Worm (Caenorhabditis elegans) whole organism, L4 larva: ENCODE results near the gene R11D1.13.

Experiments used
- F10B5.3 ChIP-seq: sonication (generic microtip); optimal IDR thresholded peaks from 2 replicates; lab custom pipeline; 2016; ENCODE audit warnings: mild to moderate bottlenecking, missing genetic modification characterization, missing compliant biosample characterization
- F49E8.2 ChIP-seq: sonication (generic microtip); optimal IDR thresholded peaks from 2 replicates; lab custom pipeline; 2016; ENCODE audit warnings: missing compliant biosample characterization, mild to moderate bottlenecking, missing genetic modification characterization, borderline replicate concordance
- R02D3.7 ChIP-seq: fragments of 150-350 bp; sonication (generic microtip); optimal IDR thresholded peaks from 3 replicates; lab custom pipeline; 2014; ENCODE audit warnings: missing biosample characterization, missing genetic modification characterization
- T20F7.1 ChIP-seq: fragments of 200-800 bp; sonication (Bioruptor generic); optimal IDR thresholded peaks from 2 replicates; lab custom pipeline; 2018; ENCODE audit warnings: mild to moderate bottlenecking, missing genetic modification characterization, missing compliant biosample characterization
- T26A8.4 ChIP-seq: fragments of 200-800 bp; sonication (Bioruptor generic); IDR thresholded peaks from 2 replicates; pipeline ENCODE4 v1.3.6; 2022; ENCODE audit warnings: missing genetic modification characterization, missing compliant biosample characterization
- Y75B8A.6 ChIP-seq: fragments of 200-800 bp; sonication (Bioruptor generic); IDR thresholded peaks from 2 replicates; pipeline ENCODE4 v1.3.6; 2022; ENCODE audit warnings: missing genetic modification reagents, missing genetic modification characterization, missing compliant biosample characterization
- aly-2 ChIP-seq: sonication (generic microtip); optimal IDR thresholded peaks from 2 replicates; lab custom pipeline; 2018; ENCODE audit warnings: missing biosample characterization, missing genetic modification characterization
- ama-1 ChIP-seq: fragments of 150-350 bp; optimal IDR thresholded peaks from 2 replicates; lab custom pipeline; 2014; ENCODE audit warnings: inconsistent platforms, mixed read lengths
- attf-4 ChIP-seq: sonication (generic microtip); optimal IDR thresholded peaks from 3 replicates; lab custom pipeline; 2017; ENCODE audit warnings: missing biosample characterization, missing genetic modification characterization
- ceh-28 ChIP-seq: fragments of 150-350 bp; optimal IDR thresholded peaks from 2 replicates; lab custom pipeline; 2014; ENCODE audit warnings: missing biosample characterization, missing genetic modification reagents, missing genetic modification characterization
- ceh-32 ChIP-seq: sonication (generic microtip); optimal IDR thresholded peaks from 2 replicates; lab custom pipeline; 2016; ENCODE audit warnings: mild to moderate bottlenecking, missing genetic modification characterization, missing compliant biosample characterization; ENCODE audit not compliant: poor library complexity
- ceh-82 ChIP-seq: sonication (generic microtip); optimal IDR thresholded peaks from 2 replicates; lab custom pipeline; 2017; ENCODE audit warnings: missing biosample characterization, missing genetic modification characterization
- daf-19 ChIP-seq: fragments of 200-800 bp; sonication (Bioruptor generic); conservative IDR thresholded peaks from 2 replicates; pipeline ENCODE4 v1.3.6; 2022; ENCODE audit warnings: missing genetic modification characterization, missing compliant biosample characterization
- daf-8 ChIP-seq: fragments of 200-800 bp; sonication (Bioruptor generic); IDR thresholded peaks from 2 replicates; pipeline ENCODE4 v1.3.6; 2022; ENCODE audit warnings: missing genetic modification characterization, missing compliant biosample characterization
- dve-1 ChIP-seq: sonication (generic microtip); optimal IDR thresholded peaks from 2 replicates; lab custom pipeline; 2017; ENCODE audit warnings: antibody characterized with exemption, mild to moderate bottlenecking, missing genetic modification characterization, missing compliant biosample characterization; ENCODE audit not compliant: insufficient read depth
- egl-43 ChIP-seq: fragments of 200-800 bp; sonication (Bioruptor generic); IDR thresholded peaks from 2 replicates; pipeline ENCODE4 v1.3.6; 2022; ENCODE audit warnings: missing genetic modification reagents, missing genetic modification characterization, missing compliant biosample characterization
- fkh-10 ChIP-seq: fragments of 150-350 bp; optimal IDR thresholded peaks from 2 replicates; lab custom pipeline; 2014; ENCODE audit warnings: missing biosample characterization, missing genetic modification reagents, missing genetic modification characterization
- fos-1 ChIP-seq: fragments of 150-350 bp; optimal IDR thresholded peaks from 2 replicates; lab custom pipeline; 2014; ENCODE audit warnings: missing biosample characterization, missing genetic modification characterization
- hlh-11 ChIP-seq: fragments of 200-800 bp; sonication (Bioruptor generic); optimal IDR thresholded peaks from 2 replicates; lab custom pipeline; 2018; ENCODE audit warnings: mild to moderate bottlenecking, missing genetic modification characterization, missing compliant biosample characterization
- hmg-1.1 ChIP-seq: fragments of 200-800 bp; sonication (Bioruptor generic); IDR thresholded peaks from 2 replicates; pipeline ENCODE4 v1.3.6; 2022; ENCODE audit warnings: missing genetic modification reagents, missing genetic modification characterization, missing compliant biosample characterization
- jun-1 ChIP-seq: fragments of 150-350 bp; optimal IDR thresholded peaks from 2 replicates; lab custom pipeline; 2014; ENCODE audit warnings: missing biosample characterization, missing genetic modification reagents, missing genetic modification characterization
- lin-1 ChIP-seq: fragments of 200-800 bp; sonication (Bioruptor generic); IDR thresholded peaks from 2 replicates; pipeline ENCODE4 v1.3.6; 2022; ENCODE audit warnings: missing genetic modification reagents, missing genetic modification characterization, missing compliant biosample characterization
- lin-13 ChIP-seq: fragments of 150-350 bp; optimal IDR thresholded peaks from 2 replicates; lab custom pipeline; 2014; ENCODE audit warnings: missing biosample characterization, missing genetic modification reagents, missing genetic modification characterization
- lin-39 ChIP-seq: fragments of 150-350 bp; optimal IDR thresholded peaks from 2 replicates; lab custom pipeline; 2014; ENCODE audit warnings: missing biosample characterization, missing genetic modification reagents, missing genetic modification characterization
- lir-3 ChIP-seq: sonication (generic microtip); optimal IDR thresholded peaks from 2 replicates; lab custom pipeline; 2016; ENCODE audit warnings: mild to moderate bottlenecking, missing genetic modification characterization, missing compliant biosample characterization
- lsy-2 ChIP-seq, 2 experiments: fragments of 150-350 bp in 1 of 2; sonication (generic microtip) in 1 of 2; optimal IDR thresholded peaks; 2 replicates each; lab custom pipeline; 2014 to 2017; ENCODE audit warnings: missing biosample characterization in 2 of 2, missing genetic modification characterization in 2 of 2
- madf-9 ChIP-seq: fragments of 200-800 bp; sonication (Bioruptor generic); conservative IDR thresholded peaks from 2 replicates; pipeline ENCODE4 v1.3.6; 2022; ENCODE audit warnings: missing genetic modification reagents, missing genetic modification characterization, missing compliant biosample characterization
- mdl-1 ChIP-seq, 2 experiments: fragments of 150-350 bp in 1 of 2; sonication (generic microtip) in 1 of 2; optimal IDR thresholded peaks; 2 replicates each; lab custom pipeline; 2014 to 2017; ENCODE audit warnings: missing biosample characterization in 2 of 2, missing genetic modification characterization in 2 of 2
- nhr-10 ChIP-seq: fragments of 150-350 bp; optimal IDR thresholded peaks from 2 replicates; lab custom pipeline; 2014; ENCODE audit warnings: missing biosample characterization, missing genetic modification characterization
- nhr-237 ChIP-seq: sonication (generic microtip); optimal IDR thresholded peaks from 2 replicates; lab custom pipeline; 2017; ENCODE audit warnings: missing biosample characterization, missing genetic modification characterization
- nhr-25 ChIP-seq: sonication (generic microtip); optimal IDR thresholded peaks from 2 replicates; lab custom pipeline; 2017; ENCODE audit warnings: missing genetic modification characterization, mild to moderate bottlenecking, missing compliant biosample characterization, antibody characterized with exemption, moderate library complexity, borderline replicate concordance; ENCODE audit not compliant: insufficient read depth
- nhr-41 ChIP-seq: fragments of 200-800 bp; sonication (Bioruptor generic); IDR thresholded peaks from 2 replicates; pipeline ENCODE4 v1.3.6; 2022; ENCODE audit warnings: missing genetic modification reagents, missing genetic modification characterization, missing compliant biosample characterization
- nhr-6 ChIP-seq: fragments of 150-350 bp; optimal IDR thresholded peaks from 2 replicates; lab custom pipeline; 2014; ENCODE audit warnings: missing biosample characterization, missing genetic modification characterization
- nhr-76 ChIP-seq: fragments of 150-350 bp; optimal IDR thresholded peaks from 2 replicates; lab custom pipeline; 2014; ENCODE audit warnings: missing biosample characterization, missing genetic modification characterization
- pha-4 ChIP-seq, 2 experiments: fragments of 150-350 bp in 1 of 2; fragments of 200-800 bp in 1 of 2; sonication (Bioruptor generic) in 1 of 2; IDR thresholded peaks in 1 of 2; optimal IDR thresholded peaks in 1 of 2; 2 replicates each; pipeline versions ENCODE4 v1.3.6 to Lab custom; 2014 to 2022; ENCODE audit warnings: missing genetic modification characterization in 2 of 2, missing genetic modification reagents in 2 of 2, missing biosample characterization in 1 of 2, missing compliant biosample characterization in 1 of 2
- pqm-1 ChIP-seq: sonication (generic microtip); optimal IDR thresholded peaks from 2 replicates; lab custom pipeline; 2017; ENCODE audit warnings: missing biosample characterization, missing genetic modification characterization
- saeg-2 ChIP-seq: fragments of 200-800 bp; sonication (Bioruptor generic); IDR thresholded peaks from 2 replicates; pipeline ENCODE4 v1.3.6; 2022; ENCODE audit warnings: missing genetic modification reagents, missing genetic modification characterization, missing compliant biosample characterization
- set-16 ChIP-seq: fragments of 200-800 bp; sonication (Bioruptor generic); IDR thresholded peaks from 2 replicates; pipeline ENCODE4 v1.3.6; 2022; ENCODE audit warnings: missing genetic modification reagents, missing genetic modification characterization, missing compliant biosample characterization
- tag-97 ChIP-seq: fragments of 200-800 bp; sonication (Bioruptor generic); IDR thresholded peaks from 2 replicates; pipeline ENCODE4 v1.3.6; 2022; ENCODE audit warnings: missing genetic modification characterization, missing compliant biosample characterization
- tra-1 ChIP-seq: fragments of 200-800 bp; sonication (Bioruptor generic); IDR thresholded peaks from 2 replicates; pipeline ENCODE4 v1.3.6; 2022; ENCODE audit warnings: missing genetic modification reagents, missing genetic modification characterization, missing compliant biosample characterization
- unc-39 ChIP-seq: sonication (generic microtip); optimal IDR thresholded peaks from 2 replicates; lab custom pipeline; 2017; ENCODE audit warnings: missing biosample characterization, missing genetic modification characterization
- unc-62 ChIP-seq, 3 experiments: fragments of 150-350 bp in 1 of 3; sonication (generic microtip); optimal IDR thresholded peaks in 2 of 3; peaks in 1 of 3; 1 replicate in 1 of 3; 2 replicates in 2 of 3; lab custom pipeline; 2014 to 2017; ENCODE audit warnings: missing biosample characterization in 3 of 3, missing genetic modification characterization in 3 of 3, missing genetic modification reagents in 3 of 3, missing genotype in 1 of 3
- vab-7 ChIP-seq: fragments of 200-800 bp; sonication (Bioruptor generic); IDR thresholded peaks from 2 replicates; pipeline ENCODE4 v1.3.6; 2022; ENCODE audit warnings: missing genetic modification reagents, missing genetic modification characterization, missing compliant biosample characterization
- zfp-2 ChIP-seq: sonication (generic microtip); optimal IDR thresholded peaks from 2 replicates; lab custom pipeline; 2016; ENCODE audit warnings: mild to moderate bottlenecking, missing genetic modification characterization, missing compliant biosample characterization
- zip-2 ChIP-seq: fragments of 150-350 bp; optimal IDR thresholded peaks from 2 replicates; lab custom pipeline; 2014; ENCODE audit warnings: missing biosample characterization, missing genetic modification characterization

Gene R11D1.13

DNA sequence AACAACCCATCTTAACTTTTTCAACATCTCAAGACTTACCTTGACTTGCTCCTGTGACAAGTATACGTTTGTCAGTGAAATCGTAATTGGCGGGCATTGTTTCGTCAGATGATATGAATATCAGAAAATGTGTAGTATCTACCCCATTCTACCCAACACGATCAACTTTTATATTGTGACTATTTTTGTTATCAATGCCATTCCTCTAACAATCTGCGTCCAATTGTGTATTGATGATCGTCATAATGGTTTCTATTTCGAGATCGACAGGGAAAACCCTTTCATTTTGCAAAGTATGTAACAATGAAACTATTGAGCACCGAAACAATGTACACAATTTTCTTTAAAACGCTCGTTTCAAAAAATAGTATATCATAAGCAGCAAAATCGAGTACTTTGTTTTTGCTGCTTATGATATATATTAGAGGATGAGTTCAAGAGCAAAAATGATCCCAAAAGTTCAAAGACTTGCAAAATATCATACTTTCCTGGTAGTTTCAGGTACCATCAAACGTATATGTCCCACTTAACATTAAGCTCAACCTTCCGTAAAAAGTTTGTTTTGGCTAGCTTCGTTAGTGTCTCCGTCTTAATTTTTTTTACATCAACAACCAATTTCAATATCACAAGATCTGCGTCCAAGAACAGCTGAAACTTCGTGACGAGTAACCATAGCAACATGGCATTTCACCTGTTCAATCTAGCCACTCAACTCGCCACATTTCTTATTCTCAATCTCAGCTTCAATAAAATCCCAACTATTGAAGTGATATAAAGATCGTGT is 6.7 kb downstream of the R11D1.13 start, which contains the start of the genes dhs-21 and xbx-9 (continued):
- TF ChIP-seq egl-43 (no peak), tag-97 (GFP tag; lab: Robert Waterston, UW) (no peak), R02D3.7 (tag; lab: Kevin White, UChicago) (no peak), daf-8 (GFP tag; lab: Robert Waterston, UW) (no peak), aly-2 (tag; lab: Kevin White, UChicago) (no peak), nhr-6 (peak; percentile 62), pqm-1 (tag; lab: Kevin White, UChicago) (peak; percentile 65), dve-1 (tag; lab: Kevin White, UChicago) (peak; percentile 64), ceh-82 (tag; lab: Kevin White, UChicago) (no peak), jun-1 (tag; lab: Kevin White, UChicago) (no peak), nhr-76 (tag; lab: Kevin White, UChicago) (no peak), ama-1 (lab: Kevin White, UChicago) (no peak), lin-13 (GFP tag; lab: Kevin White, UChicago) (no peak), lin-1 (0 out of 2 replicates have a peak, but pooled peaks have one; percentile 17), nhr-41 (no peak), vab-7 (GFP tag; lab: Robert Waterston, UW) (no peak), tra-1 (GFP tag; lab: Robert Waterston, UW) (no peak), madf-9 (GFP tag; lab: Robert Waterston, UW) (no peak), fkh-10 (GFP tag; lab: Kevin White, UChicago) (no peak), nhr-10 (tag; lab: Kevin White, UChicago) (peak; percentile 30), set-16 (GFP tag; lab: Robert Waterston, UW) (no peak), attf-4 (tag; lab: Kevin White, UChicago) (no peak)
- TF ChIP-seq, all 104 proteins: peak for 16

DNA sequence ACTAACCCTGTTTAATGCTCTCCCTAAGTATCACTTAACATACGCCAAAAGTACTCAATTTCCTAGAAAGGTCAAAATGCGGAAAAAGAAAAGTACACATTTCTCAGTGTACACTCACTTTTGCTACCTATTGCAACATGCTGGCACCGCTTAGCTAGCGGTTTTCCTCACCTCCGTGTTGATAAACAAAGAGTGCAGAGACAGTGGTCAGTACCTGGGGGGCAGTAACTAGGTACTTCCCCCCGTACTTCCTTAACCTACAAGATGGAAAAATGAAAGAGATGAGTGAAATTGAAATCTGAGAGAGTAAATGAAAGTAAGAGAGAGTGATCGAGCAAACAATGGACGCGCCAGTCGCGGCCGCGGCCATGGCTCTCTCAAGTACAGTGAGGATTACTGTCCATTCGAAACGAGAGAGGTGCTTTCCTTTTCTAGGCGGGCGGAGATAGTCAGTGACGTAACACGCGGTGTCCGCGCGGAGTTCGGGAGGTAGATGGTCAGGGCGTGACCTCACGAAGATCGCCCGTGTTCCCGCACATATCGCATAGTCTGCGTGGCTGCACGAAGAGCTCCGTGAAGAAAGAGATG is 9.3 kb downstream of the R11D1.13 start, which contains the start of gene cky-1:
Gene cky-1, plus strand, starts transcription at position 538 of the 588 bp plus-strand sequence.
- TF ChIP-seq mdl-1 (tag; optimal IDR thresholded peaks at IDR 0.05; lab: Kevin White, UChicago) = no peak
- no peak for TF ChIP-seq pha-4 (GFP tag; IDR thresholded peaks at IDR 0.05; lab: Robert Waterston, UW)
- TF ChIP-seq pha-4 (tag; optimal IDR thresholded peaks at IDR 0.05; lab: Kevin White, UChicago) = no peak
- TF ChIP-seq nhr-76 (tag; lab: Kevin White, UChicago) = no peak
- no peak for TF ChIP-seq nhr-237 (tag; lab: Kevin White, UChicago)
- peak; percentile 8 for TF ChIP-seq hlh-11 (tag; lab: Kevin White, UChicago)
- TF ChIP-seq zip-2 = no peak
- TF ChIP-seq zfp-2 (tag; lab: Kevin White, UChicago) = no peak
- no peak for TF ChIP-seq nhr-25 (tag; lab: Kevin White, UChicago)
- no peak for TF ChIP-seq ceh-28
- no peak for TF ChIP-seq F10B5.3 (tag; lab: Kevin White, UChicago)
- TF ChIP-seq fos-1 (tag; lab: Kevin White, UChicago) = no peak
- TF ChIP-seq ceh-82 (tag; lab: Kevin White, UChicago) = no peak
- TF ChIP-seq daf-19 (GFP tag; lab: Robert Waterston, UW) = 0 out of 2 replicates have a peak, but pooled peaks have one; percentile 59
- no peak for TF ChIP-seq unc-62 (GFP tag; optimal IDR thresholded peaks at IDR 0.05 in 1 of 2; lab: Kevin White, UChicago)
- TF ChIP-seq unc-62 (tag; optimal IDR thresholded peaks at IDR 0.05; lab: Kevin White, UChicago) = no peak
- no peak for TF ChIP-seq F49E8.2
- TF ChIP-seq ceh-32 (tag; lab: Kevin White, UChicago) = no peak
- TF ChIP-seq Y75B8A.6 (GFP tag; lab: Robert Waterston, UW) = no peak
- no peak for TF ChIP-seq lir-3 (tag; lab: Kevin White, UChicago)
- TF ChIP-seq T20F7.1 (GFP tag; lab: Kevin White, UChicago) = no peak
- no peak for TF ChIP-seq unc-39 (tag; lab: Kevin White, UChicago)
- no peak for TF ChIP-seq lin-39 (tag; lab: Kevin White, UChicago)
- TF ChIP-seq T26A8.4 (GFP tag; lab: Robert Waterston, UW) = no peak
- TF ChIP-seq lsy-2 (tag; optimal IDR thresholded peaks at IDR 0.05; lab: Kevin White, UChicago) = no peak
- TF ChIP-seq set-16 (GFP tag; lab: Robert Waterston, UW) = peak; percentile 58; the same call in 1 of the 2 replicates
- TF ChIP-seq saeg-2 (GFP tag; lab: Robert Waterston, UW) = no peak
- no peak for TF ChIP-seq hmg-1.1 (GFP tag; lab: Robert Waterston, UW)
